Worm (Caenorhabditis elegans) whole organism, mixed stage, embryonic: Measurements from ENCODE around the gene K07C11.10.

Experiments used
- M03D4.4 ChIP-seq: sonication (generic microtip); optimal IDR thresholded peaks from 2 replicates; lab custom pipeline; 2017; ENCODE audit warnings: mild to moderate bottlenecking, missing genetic modification characterization, missing compliant biosample characterization
- bed-3 ChIP-seq: fragments of 200-800 bp; sonication (Bioruptor generic); optimal IDR thresholded peaks from 3 replicates; lab custom pipeline; 2018; ENCODE audit warnings: mild to moderate bottlenecking, missing genetic modification characterization, moderate library complexity, missing compliant biosample characterization
- blmp-1 ChIP-seq: fragments of 150-350 bp; optimal IDR thresholded peaks from 2 replicates; lab custom pipeline; 2014; ENCODE audit warnings: missing biosample characterization, missing genetic modification characterization
- ceh-39 ChIP-seq: fragments of 150-350 bp; optimal IDR thresholded peaks from 2 replicates; lab custom pipeline; 2014; ENCODE audit warnings: missing biosample characterization, missing genetic modification characterization
- ceh-43 ChIP-seq: fragments of 200-800 bp; sonication (Bioruptor generic); optimal IDR thresholded peaks from 2 replicates; lab custom pipeline; 2018; ENCODE audit warnings: mild to moderate bottlenecking, missing genetic modification characterization, moderate library complexity, missing compliant biosample characterization
- ceh-83 ChIP-seq: fragments of 200-800 bp; sonication (Bioruptor generic); optimal IDR thresholded peaks from 2 replicates; lab custom pipeline; 2018; ENCODE audit warnings: mild to moderate bottlenecking, missing genetic modification characterization, missing compliant biosample characterization
- ces-1 ChIP-seq: fragments of 150-350 bp; optimal IDR thresholded peaks from 2 replicates; lab custom pipeline; 2014; ENCODE audit warnings: missing biosample characterization, missing genetic modification reagents, missing genetic modification characterization
- cnd-1 ChIP-seq: fragments of 200-800 bp; sonication (Bioruptor generic); optimal IDR thresholded peaks from 2 replicates; lab custom pipeline; 2018; ENCODE audit warnings: mild to moderate bottlenecking, missing genetic modification characterization, missing compliant biosample characterization
- drap-1 ChIP-seq: fragments of 200-800 bp; sonication (Bioruptor generic); optimal IDR thresholded peaks from 3 replicates; lab custom pipeline; 2018; ENCODE audit warnings: mild to moderate bottlenecking, missing genetic modification characterization, missing compliant biosample characterization
- elt-3 ChIP-seq: fragments of 150-350 bp; optimal IDR thresholded peaks from 2 replicates; lab custom pipeline; 2014; ENCODE audit warnings: missing biosample characterization, missing genetic modification characterization
- flh-1 ChIP-seq: fragments of 200-800 bp; sonication (Bioruptor generic); optimal IDR thresholded peaks from 2 replicates; lab custom pipeline; 2018; ENCODE audit warnings: mild to moderate bottlenecking, missing genetic modification characterization, moderate library complexity, missing compliant biosample characterization
- ham-2 ChIP-seq: fragments of 200-800 bp; sonication (Bioruptor generic); optimal IDR thresholded peaks from 2 replicates; lab custom pipeline; 2018; ENCODE audit warnings: mild to moderate bottlenecking, missing genetic modification characterization, missing compliant biosample characterization
- hlh-1 ChIP-seq: fragments of 150-350 bp; optimal IDR thresholded peaks from 2 replicates; lab custom pipeline; 2014; ENCODE audit warnings: missing biosample characterization, missing genetic modification reagents, missing genetic modification characterization
- lin-13 ChIP-seq: fragments of 150-350 bp; optimal IDR thresholded peaks from 2 replicates; lab custom pipeline; 2014; ENCODE audit warnings: missing biosample characterization, missing genetic modification characterization
- lin-32 ChIP-seq: fragments of 200-800 bp; sonication (Bioruptor generic); optimal IDR thresholded peaks from 2 replicates; lab custom pipeline; 2018; ENCODE audit warnings: mild to moderate bottlenecking, missing genetic modification characterization, missing compliant biosample characterization
- mep-1 ChIP-seq: fragments of 150-350 bp; optimal IDR thresholded peaks from 2 replicates; lab custom pipeline; 2017; ENCODE audit warnings: missing biosample characterization, missing genetic modification reagents, missing genetic modification characterization, inconsistent platforms
- mls-2 ChIP-seq: sonication (generic microtip); optimal IDR thresholded peaks from 2 replicates; lab custom pipeline; 2016; ENCODE audit warnings: mild to moderate bottlenecking, missing genetic modification characterization, moderate library complexity, missing compliant biosample characterization
- nhr-12 ChIP-seq: fragments of 150-350 bp; optimal IDR thresholded peaks from 2 replicates; lab custom pipeline; 2014; ENCODE audit warnings: missing biosample characterization, missing genetic modification characterization
- nhr-2 ChIP-seq: fragments of 150-350 bp; optimal IDR thresholded peaks from 2 replicates; lab custom pipeline; 2014; ENCODE audit warnings: missing biosample characterization, missing genetic modification characterization
- nhr-237 ChIP-seq: fragments of 150-350 bp; optimal IDR thresholded peaks from 2 replicates; lab custom pipeline; 2014; ENCODE audit warnings: missing biosample characterization, missing genetic modification characterization
- nhr-28 ChIP-seq: fragments of 150-350 bp; optimal IDR thresholded peaks from 2 replicates; lab custom pipeline; 2014; ENCODE audit warnings: missing biosample characterization, missing genetic modification characterization
- nhr-76 ChIP-seq: sonication (generic microtip); optimal IDR thresholded peaks from 2 replicates; lab custom pipeline; 2017; ENCODE audit warnings: missing biosample characterization, missing genetic modification characterization
- sem-2 ChIP-seq: fragments of 200-800 bp; sonication (Bioruptor generic); optimal IDR thresholded peaks from 2 replicates; lab custom pipeline; 2018; ENCODE audit warnings: mild to moderate bottlenecking, missing genetic modification characterization, missing compliant biosample characterization
- snpc-4 ChIP-seq: fragments of 150-350 bp; optimal IDR thresholded peaks from 2 replicates; lab custom pipeline; 2014; ENCODE audit warnings: missing biosample characterization, missing genetic modification characterization
- sptf-1 ChIP-seq: sonication (generic microtip); optimal IDR thresholded peaks from 2 replicates; lab custom pipeline; 2017; ENCODE audit warnings: mild to moderate bottlenecking, missing genetic modification characterization, moderate library complexity, missing compliant biosample characterization
- unc-39 ChIP-seq: fragments of 150-350 bp; optimal IDR thresholded peaks from 2 replicates; lab custom pipeline; 2014; ENCODE audit warnings: missing biosample characterization, missing genetic modification characterization
- unc-62 ChIP-seq: fragments of 150-350 bp; optimal IDR thresholded peaks from 2 replicates; lab custom pipeline; 2014; ENCODE audit warnings: missing biosample characterization, missing genetic modification reagents, missing genetic modification characterization
- zip-8 ChIP-seq: fragments of 150-350 bp; optimal IDR thresholded peaks from 2 replicates; lab custom pipeline; 2014; ENCODE audit warnings: missing biosample characterization, missing genetic modification characterization
- ztf-11 ChIP-seq: fragments of 150-350 bp; optimal IDR thresholded peaks from 2 replicates; lab custom pipeline; 2014; ENCODE audit warnings: missing biosample characterization, missing genetic modification characterization

Gene K07C11.10

DNA sequence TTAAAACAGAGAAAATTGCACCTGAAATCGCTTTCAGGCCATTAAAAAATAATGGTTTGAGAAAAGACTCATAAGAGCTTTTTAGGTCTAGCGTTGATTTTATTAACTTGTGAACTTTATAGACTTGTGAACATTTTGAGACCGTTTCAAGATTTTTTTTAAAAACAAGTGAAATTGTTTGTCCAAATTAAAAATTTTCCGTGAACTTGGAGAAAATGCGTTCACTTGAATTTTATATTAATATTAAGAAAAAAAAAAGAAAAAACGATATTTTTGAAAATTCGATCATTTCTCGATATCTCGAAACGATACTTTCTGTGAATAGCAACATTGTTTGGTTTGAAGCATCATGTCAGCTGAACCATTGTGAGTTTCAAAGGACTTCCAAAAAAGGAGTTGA lies 36.3 kb downstream of the K07C11.10 start, which contains the start of gene F20D6.1:
Gene F20D6.1 (plus strand): TSS at position 301 of the 400 bp plus-strand sequence.
- TF ChIP-seq M03D4.4 (no peak), elt-3 (no peak), ces-1 (no peak), lin-32 (no peak), blmp-1 (tag; lab: Kevin White, UChicago) (no peak), nhr-12 (tag; lab: Kevin White, UChicago) (no peak), mep-1 (tag; lab: Kevin White, UChicago) (no peak), ztf-11 (tag; lab: Kevin White, UChicago) (no peak), ham-2 (no peak), ceh-39 (tag; lab: Kevin White, UChicago) (no peak), snpc-4 (tag; lab: Kevin White, UChicago) (no peak), nhr-2 (tag; lab: Kevin White, UChicago) (no peak), mls-2 (tag; lab: Kevin White, UChicago) (no peak), bed-3 (GFP tag; lab: Kevin White, UChicago) (no peak), zip-8 (tag; lab: Kevin White, UChicago) (no peak), cnd-1 (no peak), lin-13 (tag; lab: Kevin White, UChicago) (no peak), ceh-83 (GFP tag; lab: Kevin White, UChicago) (no peak), ceh-43 (GFP tag; lab: Kevin White, UChicago) (no peak)
- TF ChIP-seq, all 35 proteins: peak for 0

DNA sequence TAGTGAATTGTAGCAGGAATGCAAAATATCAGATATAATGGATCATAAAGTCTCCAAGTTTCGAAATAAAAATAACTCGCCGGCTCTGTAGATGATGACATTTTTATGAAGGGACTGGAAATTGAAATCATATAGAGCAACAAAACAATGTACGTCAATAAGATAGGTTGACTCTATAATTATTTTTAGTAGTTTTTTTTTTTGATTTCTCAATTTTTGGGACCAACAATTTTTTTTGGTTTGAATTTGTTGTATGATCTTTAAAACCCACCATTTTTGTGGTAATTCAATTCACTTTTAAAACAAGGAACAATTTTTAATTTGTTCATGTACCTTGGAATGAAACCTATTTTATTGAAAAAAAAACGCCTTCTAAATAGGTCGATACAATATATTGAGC lies 36.7 kb downstream of the K07C11.10 start, which contains the start of gene F20D6.12:
Gene F20D6.12 (minus strand): TSS at position 101 of the 400 bp plus-strand sequence.
- TF ChIP-seq drap-1 = no peak
- no peak for TF ChIP-seq hlh-1 (tag; lab: Kevin White, UChicago)
- no peak for TF ChIP-seq unc-39 (tag; lab: Kevin White, UChicago)
- no peak for TF ChIP-seq ztf-11 (tag; lab: Kevin White, UChicago)
- no peak for TF ChIP-seq unc-62
- TF ChIP-seq zip-8 (tag; lab: Kevin White, UChicago) = no peak
- TF ChIP-seq sem-2 = no peak
- TF ChIP-seq nhr-76 (tag; lab: Kevin White, UChicago) = no peak
- no peak for TF ChIP-seq nhr-2 (tag; lab: Kevin White, UChicago)
- TF ChIP-seq nhr-28 (tag; lab: Kevin White, UChicago) = no peak
- TF ChIP-seq, all 35 proteins: peak for 0

DNA sequence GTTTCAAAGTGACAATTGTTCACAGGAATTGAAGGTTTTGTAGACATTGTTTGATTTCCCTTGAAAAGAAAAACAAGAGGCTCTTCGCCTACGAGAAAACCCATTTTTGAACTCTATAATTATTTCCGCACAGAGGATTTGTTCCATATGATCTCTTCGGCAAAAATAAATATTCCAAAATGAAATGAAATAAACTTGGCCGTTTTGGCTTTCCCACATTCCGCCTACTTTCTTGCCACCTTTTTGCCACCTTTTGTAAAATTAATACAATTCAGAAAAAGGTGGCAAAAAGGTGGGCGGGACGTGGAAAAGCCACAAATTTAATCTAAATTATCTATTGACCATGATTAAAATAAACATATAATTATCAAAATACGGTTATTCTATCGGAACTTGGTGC lies 38.3 kb downstream of the K07C11.10 start, which contains the start of gene F20D6.15:
Gene F20D6.15 (minus strand): TSS at position 47 of the 400 bp plus-strand sequence.
- TF ChIP-seq mls-2 (tag; lab: Kevin White, UChicago) (no peak), M03D4.4 (no peak), nhr-28 (tag; lab: Kevin White, UChicago) (no peak), mep-1 (tag; lab: Kevin White, UChicago) (no peak), sptf-1 (no peak), ceh-43 (GFP tag; lab: Kevin White, UChicago) (no peak), nhr-237 (tag; lab: Kevin White, UChicago) (no peak), ces-1 (no peak), hlh-1 (tag; lab: Kevin White, UChicago) (no peak)
- TF ChIP-seq, all 35 proteins: peak for 0

DNA sequence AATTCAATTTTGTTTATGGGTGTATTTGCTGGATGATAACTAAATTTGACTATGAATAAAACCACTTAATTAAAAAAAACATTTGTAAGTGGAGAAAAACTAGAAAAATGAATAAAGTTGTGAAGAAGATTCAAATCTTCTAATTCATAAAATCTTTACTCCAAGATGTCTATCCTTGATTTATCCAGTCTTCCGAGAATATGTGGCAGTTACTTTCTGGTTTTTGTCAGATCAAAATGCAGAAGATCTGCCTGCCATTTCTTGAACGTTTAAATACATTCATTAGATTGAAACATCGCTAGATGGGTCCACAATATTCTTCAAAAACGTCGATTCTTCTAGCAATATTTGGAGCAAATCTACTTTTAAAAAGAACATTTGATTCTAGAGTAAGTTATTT lies 41.0 kb downstream of the K07C11.10 start, which contains the start of gene F20D6.2:
Gene F20D6.2 (plus strand): TSS at position 301 of the 400 bp plus-strand sequence.
- TF ChIP-seq flh-1 (GFP tag; lab: Kevin White, UChicago) (no peak), ceh-39 (tag; lab: Kevin White, UChicago) (no peak), mep-1 (tag; lab: Kevin White, UChicago) (no peak)

DNA sequence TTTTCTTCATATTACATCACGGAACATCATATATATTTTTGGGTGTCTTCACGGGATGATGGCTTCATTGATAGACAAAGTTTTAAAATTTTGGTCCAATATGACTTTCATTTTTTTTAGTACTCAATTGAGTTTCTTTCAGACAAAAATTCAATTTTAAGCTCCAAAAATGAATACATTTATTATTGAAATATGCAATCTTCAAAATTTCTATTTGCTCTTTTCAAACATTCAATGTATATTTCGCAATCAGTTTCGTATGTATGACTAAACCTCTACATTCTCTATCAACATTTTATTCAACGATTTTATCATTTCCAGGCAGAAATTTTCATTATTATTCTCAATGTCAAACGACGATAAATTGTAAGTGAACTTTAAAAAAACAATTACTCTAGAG lies 43.3 kb downstream of the K07C11.10 start, which contains the start of gene srp-8:
Gene srp-8 (plus strand): TSS at position 301 of the 400 bp plus-strand sequence.
- no peak for TF ChIP-seq nhr-12 (tag; lab: Kevin White, UChicago)

DNA sequence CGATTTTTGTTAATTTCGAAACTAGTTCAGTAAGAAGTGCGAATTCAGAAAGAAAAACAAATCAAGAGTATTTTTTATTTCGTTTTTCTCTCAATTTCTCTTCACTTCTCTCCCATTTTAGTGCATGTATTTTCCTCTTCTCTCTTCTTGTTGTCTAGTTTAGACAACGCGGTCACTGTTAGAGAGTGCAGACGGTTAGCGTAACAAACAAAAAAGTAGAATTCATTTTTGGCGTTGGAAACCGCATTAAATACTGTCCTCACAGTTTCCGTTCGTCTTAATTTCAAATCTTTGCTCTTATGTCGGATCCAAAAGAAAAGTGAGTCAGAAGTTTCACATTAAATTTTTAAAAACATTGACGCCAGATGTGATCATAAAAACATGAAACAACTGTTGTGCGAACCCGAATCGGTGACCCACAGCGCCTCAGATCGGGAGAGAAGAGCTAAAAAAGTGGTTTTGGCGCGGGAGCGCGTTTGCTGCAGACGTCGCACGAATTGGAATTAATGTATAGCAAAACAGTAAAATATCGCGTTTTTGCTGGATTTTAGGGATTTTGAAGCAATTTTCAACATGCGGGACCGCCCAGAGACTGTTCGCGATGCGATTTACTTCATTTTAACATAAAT lies 47.7 kb downstream of the K07C11.10 start, which contains the start of gene srp-7:
Gene srp-7 (plus strand): TSS at position 213 of the 629 bp plus-strand sequence.
- peak; percentile 22 for TF ChIP-seq nhr-237 (tag; lab: Kevin White, UChicago)
- no peak for TF ChIP-seq nhr-28 (tag; lab: Kevin White, UChicago)
- peak; percentile 63 for TF ChIP-seq ces-1
- TF ChIP-seq, all 35 proteins: peak for 2
